Worm (Caenorhabditis elegans) whole organism, L1 larva: ENCODE measurements around the gene T28C12.2.

ENCODE experiments used
- C16A3.4 ChIP-seq: fragments of 150-350 bp; optimal IDR thresholded peaks from 2 replicates; lab custom pipeline; 2014; ENCODE audit warnings: missing biosample characterization, missing genetic modification characterization
- C34B4.2 ChIP-seq: sonication (generic microtip); optimal IDR thresholded peaks from 2 replicates; lab custom pipeline; 2017; ENCODE audit warnings: mild to moderate bottlenecking, missing genetic modification characterization, missing compliant biosample characterization
- aha-1 ChIP-seq: fragments of 150-350 bp; optimal IDR thresholded peaks from 2 replicates; lab custom pipeline; 2014; ENCODE audit warnings: missing biosample characterization, missing genetic modification characterization
- ama-1 ChIP-seq: fragments of 150-350 bp; optimal IDR thresholded peaks from 2 replicates; lab custom pipeline; 2014
- blmp-1 ChIP-seq: fragments of 150-350 bp; optimal IDR thresholded peaks from 2 replicates; lab custom pipeline; 2014; ENCODE audit warnings: missing biosample characterization, missing genetic modification characterization
- ceh-63 ChIP-seq: fragments of 200-800 bp; sonication (Bioruptor generic); optimal IDR thresholded peaks from 2 replicates; lab custom pipeline; 2018; ENCODE audit warnings: mild to moderate bottlenecking, missing genetic modification characterization, missing compliant biosample characterization
- ceh-8 ChIP-seq: fragments of 200-800 bp; sonication (Bioruptor generic); optimal IDR thresholded peaks from 2 replicates; lab custom pipeline; 2018; ENCODE audit warnings: mild to moderate bottlenecking, missing genetic modification characterization, moderate library complexity, missing compliant biosample characterization
- ceh-82 ChIP-seq, 3 experiments: fragments of 150-350 bp in 1 of 3; sonication (generic microtip) in 2 of 3; optimal IDR thresholded peaks; 2 replicates each; lab custom pipeline; 2014 to 2017; ENCODE audit warnings: missing biosample characterization in 3 of 3, missing genetic modification characterization in 3 of 3
- ceh-88 ChIP-seq: fragments of 200-800 bp; sonication (Bioruptor generic); IDR thresholded peaks from 2 replicates; pipeline ENCODE4 v1.3.6; 2022; ENCODE audit warnings: missing genetic modification characterization, missing compliant biosample characterization
- ces-1 ChIP-seq: fragments of 150-350 bp; optimal IDR thresholded peaks from 2 replicates; lab custom pipeline; 2014; ENCODE audit warnings: missing biosample characterization, missing genetic modification reagents, missing genetic modification characterization
- dpl-1 ChIP-seq, 3 experiments: fragments of 150-350 bp in 2 of 3; sonication (generic microtip) in 1 of 3; optimal IDR thresholded peaks; 2 replicates each; lab custom pipeline; 2014 to 2017; ENCODE audit warnings: missing biosample characterization in 3 of 3, missing genetic modification characterization in 3 of 3, missing genetic modification reagents in 3 of 3
- efl-1 ChIP-seq, 4 experiments: fragments of 150-350 bp; optimal IDR thresholded peaks in 3 of 4; peaks in 1 of 4; 1 replicate in 1 of 4; 2 replicates in 3 of 4; lab custom pipeline; 2014; ENCODE audit warnings: missing biosample characterization in 2 of 4, missing genetic modification characterization in 2 of 4, missing genetic modification reagents in 2 of 4
- egl-13 ChIP-seq: sonication (generic microtip); optimal IDR thresholded peaks from 2 replicates; lab custom pipeline; 2016; ENCODE audit warnings: missing genotype, missing genetic modification reagents, missing genetic modification characterization, missing compliant biosample characterization
- elt-2 ChIP-seq: sonication (generic microtip); optimal IDR thresholded peaks from 2 replicates; lab custom pipeline; 2016; ENCODE audit warnings: missing genetic modification characterization, mild to moderate bottlenecking, inconsistent platforms, missing compliant biosample characterization, missing genetic modification reagents
- fkh-10 ChIP-seq: sonication (generic microtip); optimal IDR thresholded peaks from 2 replicates; lab custom pipeline; 2017; ENCODE audit warnings: missing biosample characterization, missing genetic modification reagents, missing genetic modification characterization
- fkh-4 ChIP-seq: sonication (generic microtip); optimal IDR thresholded peaks from 2 replicates; lab custom pipeline; 2016; ENCODE audit warnings: missing compliant biosample characterization, missing genetic modification characterization, borderline replicate concordance
- fos-1 ChIP-seq: fragments of 150-350 bp; optimal IDR thresholded peaks from 2 replicates; lab custom pipeline; 2014; ENCODE audit warnings: missing biosample characterization, missing genetic modification characterization
- hpl-2 ChIP-seq: fragments of 150-350 bp; optimal IDR thresholded peaks from 2 replicates; lab custom pipeline; 2014; ENCODE audit warnings: missing biosample characterization, missing genetic modification reagents, missing genetic modification characterization
- isw-1 ChIP-seq: fragments of 200-800 bp; sonication (Bioruptor generic); IDR thresholded peaks from 2 replicates; pipeline ENCODE4 v1.3.6; 2022; ENCODE audit warnings: missing genetic modification characterization, missing compliant biosample characterization
- jun-1 ChIP-seq: fragments of 150-350 bp; optimal IDR thresholded peaks from 2 replicates; lab custom pipeline; 2014; ENCODE audit warnings: missing biosample characterization, missing genetic modification reagents, missing genetic modification characterization
- lin-14 ChIP-seq: fragments of 200-800 bp; sonication (Bioruptor generic); optimal IDR thresholded peaks from 2 replicates; lab custom pipeline; 2018; ENCODE audit warnings: mild to moderate bottlenecking, missing genetic modification characterization, moderate library complexity, missing compliant biosample characterization
- lin-35 ChIP-seq, 2 experiments: fragments of 150-350 bp; optimal IDR thresholded peaks; 2 replicates each; lab custom pipeline; 2014; ENCODE audit warnings: missing biosample characterization in 2 of 2, missing genetic modification characterization in 2 of 2, missing genetic modification reagents in 2 of 2
- lin-39 ChIP-seq: fragments of 150-350 bp; optimal IDR thresholded peaks from 2 replicates; lab custom pipeline; 2014; ENCODE audit warnings: missing biosample characterization, missing genetic modification reagents, missing genetic modification characterization
- lsy-2 ChIP-seq, 2 experiments: fragments of 150-350 bp; optimal IDR thresholded peaks; 2 replicates each; lab custom pipeline; 2014; ENCODE audit warnings: missing biosample characterization in 2 of 2, missing genetic modification characterization in 2 of 2
- mef-2 ChIP-seq: fragments of 150-350 bp; optimal IDR thresholded peaks from 2 replicates; lab custom pipeline; 2014; ENCODE audit warnings: missing biosample characterization, missing genetic modification characterization
- mep-1 ChIP-seq: fragments of 150-350 bp; optimal IDR thresholded peaks from 2 replicates; lab custom pipeline; 2014; ENCODE audit warnings: missing biosample characterization, missing genetic modification characterization
- nhr-19 ChIP-seq: fragments of 200-800 bp; sonication (Bioruptor generic); conservative IDR thresholded peaks from 2 replicates; pipeline ENCODE4 v1.3.6; 2022; ENCODE audit warnings: missing genetic modification characterization, missing compliant biosample characterization
- nhr-20 ChIP-seq: sonication (generic microtip); optimal IDR thresholded peaks from 2 replicates; lab custom pipeline; 2016; ENCODE audit warnings: mild to moderate bottlenecking, missing genetic modification characterization, missing compliant biosample characterization
- nhr-237 ChIP-seq: fragments of 150-350 bp; optimal IDR thresholded peaks from 2 replicates; lab custom pipeline; 2014; ENCODE audit warnings: missing biosample characterization, missing genetic modification characterization
- nhr-71 ChIP-seq: sonication (generic microtip); optimal IDR thresholded peaks from 2 replicates; lab custom pipeline; 2016; ENCODE audit warnings: mild to moderate bottlenecking, missing genetic modification characterization, moderate library complexity, missing compliant biosample characterization
- nhr-77 ChIP-seq: fragments of 150-350 bp; optimal IDR thresholded peaks from 2 replicates; lab custom pipeline; 2014; ENCODE audit warnings: missing biosample characterization, missing genetic modification characterization
- nhr-85 ChIP-seq: sonication (generic microtip); peaks from one replicate; lab custom pipeline; 2016; ENCODE audit warnings: missing genetic modification characterization, inconsistent platforms, missing compliant biosample characterization
- nhr-90 ChIP-seq: sonication (generic microtip); optimal IDR thresholded peaks from 2 replicates; lab custom pipeline; 2016; ENCODE audit warnings: mild to moderate bottlenecking, missing genetic modification characterization, missing compliant biosample characterization; ENCODE audit not compliant: poor library complexity
- rnt-1 ChIP-seq: sonication (generic microtip); optimal IDR thresholded peaks from 2 replicates; lab custom pipeline; 2016; ENCODE audit warnings: mild to moderate bottlenecking, missing genetic modification characterization, moderate library complexity, missing compliant biosample characterization
- snpc-4 ChIP-seq: fragments of 150-350 bp; optimal IDR thresholded peaks from 2 replicates; lab custom pipeline; 2014; ENCODE audit warnings: missing biosample characterization, missing genetic modification characterization
- snu-23 ChIP-seq: sonication (generic microtip); optimal IDR thresholded peaks from 2 replicates; lab custom pipeline; 2016; ENCODE audit warnings: missing genetic modification characterization, missing compliant biosample characterization
- sox-4 ChIP-seq: sonication (generic microtip); optimal IDR thresholded peaks from 2 replicates; lab custom pipeline; 2016; ENCODE audit warnings: missing genetic modification characterization, missing compliant biosample characterization
- sup-37 ChIP-seq: fragments of 200-800 bp; sonication (Bioruptor generic); optimal IDR thresholded peaks from 2 replicates; lab custom pipeline; 2018; ENCODE audit warnings: mild to moderate bottlenecking, missing genetic modification characterization, missing compliant biosample characterization
- swsn-7 ChIP-seq: sonication (generic microtip); optimal IDR thresholded peaks from 2 replicates; lab custom pipeline; 2016; ENCODE audit warnings: missing genetic modification characterization, missing compliant biosample characterization
- tlp-1 ChIP-seq: fragments of 150-350 bp; optimal IDR thresholded peaks from 2 replicates; lab custom pipeline; 2014; ENCODE audit warnings: missing biosample characterization, missing genetic modification characterization
- unc-130 ChIP-seq: fragments of 150-350 bp; optimal IDR thresholded peaks from 2 replicates; lab custom pipeline; 2017; ENCODE audit warnings: missing biosample characterization, missing genetic modification characterization, inconsistent platforms
- unc-30 ChIP-seq: sonication (generic microtip); optimal IDR thresholded peaks from 2 replicates; lab custom pipeline; 2017; ENCODE audit warnings: missing biosample characterization, missing genetic modification characterization
- unc-62 ChIP-seq: fragments of 150-350 bp; optimal IDR thresholded peaks from 2 replicates; lab custom pipeline; 2014; ENCODE audit warnings: missing biosample characterization, missing genetic modification reagents, missing genetic modification characterization
- xbp-1 ChIP-seq: sonication (generic microtip); optimal IDR thresholded peaks from 2 replicates; lab custom pipeline; 2016; ENCODE audit warnings: missing genetic modification characterization, missing compliant biosample characterization
- zag-1 ChIP-seq: fragments of 150-350 bp; optimal IDR thresholded peaks from 2 replicates; lab custom pipeline; 2014; ENCODE audit warnings: missing biosample characterization, missing genetic modification characterization
- ztf-11 ChIP-seq, 2 experiments: sonication (generic microtip); optimal IDR thresholded peaks; 2 replicates each; lab custom pipeline; 2016 to 2017; ENCODE audit warnings: missing genetic modification characterization in 2 of 2, missing biosample characterization in 1 of 2, missing compliant biosample characterization in 1 of 2

The T28C12.2 gene

ce11 chrV:6348133-6348532 is 19.1 kb downstream of the T28C12.2 start (continued):
- TF ChIP-seq isw-1 (GFP tag; lab: Robert Waterston, UW): no peak
- TF ChIP-seq nhr-237: no peak
- no peak for TF ChIP-seq tlp-1
- peak in 1 of 2 experiments; percentile 26 for TF ChIP-seq efl-1 (optimal IDR thresholded peaks at IDR 0.05; lab: Kevin White, UChicago)
- TF ChIP-seq efl-1 (GFP tag; optimal IDR thresholded peaks at IDR 0.05 in 1 of 2; lab: Kevin White, UChicago): no peak
- peak in 1 of 2 experiments; percentile 37 for TF ChIP-seq lsy-2 (tag; optimal IDR thresholded peaks at IDR 0.05; lab: Kevin White, UChicago)
- TF ChIP-seq lin-39: no peak
- TF ChIP-seq fkh-10 (GFP tag; lab: Kevin White, UChicago): no peak
- peak; percentile 15 to 58 for TF ChIP-seq lin-35 (GFP tag; optimal IDR thresholded peaks at IDR 0.05; lab: Kevin White, UChicago)
- TF ChIP-seq sup-37 (GFP tag; lab: Kevin White, UChicago): no peak
- no peak for TF ChIP-seq egl-13 (tag; lab: Kevin White, UChicago)
- no peak for TF ChIP-seq ama-1 (lab: Kevin White, UChicago)
- no peak for TF ChIP-seq unc-30
- no peak for TF ChIP-seq C16A3.4 (tag; lab: Kevin White, UChicago)
- peak; percentile 35 for TF ChIP-seq rnt-1 (tag; lab: Kevin White, UChicago)
- TF ChIP-seq dpl-1 (GFP tag; optimal IDR thresholded peaks at IDR 0.05; lab: Kevin White, UChicago): peak in 1 of 3 experiments; percentile 37
- no peak for TF ChIP-seq mef-2 (tag; lab: Kevin White, UChicago)
- TF ChIP-seq xbp-1 (tag; lab: Kevin White, UChicago): no peak
- TF ChIP-seq hpl-2 (GFP tag; lab: Kevin White, UChicago): no peak
- no peak for TF ChIP-seq C34B4.2
- peak; percentile 28 for TF ChIP-seq nhr-20 (tag; lab: Kevin White, UChicago)
- TF ChIP-seq fos-1: no peak
- peak; percentile 33 for TF ChIP-seq nhr-71 (tag; lab: Kevin White, UChicago)
- TF ChIP-seq ceh-82 (tag; optimal IDR thresholded peaks at IDR 0.05; lab: Kevin White, UChicago): peak in 2 of 3 experiments; percentile 46 to 49
- TF ChIP-seq jun-1: no peak
- TF ChIP-seq ces-1 (GFP tag; lab: Kevin White, UChicago): no peak
- no peak for TF ChIP-seq zag-1 (tag; lab: Kevin White, UChicago)
- no peak for TF ChIP-seq sox-4 (tag; lab: Kevin White, UChicago)
- TF ChIP-seq ceh-8 (GFP tag; lab: Kevin White, UChicago): no peak
- TF ChIP-seq ztf-11 (tag; optimal IDR thresholded peaks at IDR 0.05; lab: Kevin White, UChicago): no peak
- no peak for TF ChIP-seq nhr-77 (tag; lab: Kevin White, UChicago)
- TF ChIP-seq swsn-7 (tag; lab: Kevin White, UChicago): peak; percentile 9
- no peak for TF ChIP-seq unc-62 (GFP tag; lab: Kevin White, UChicago)
- no peak for TF ChIP-seq snpc-4
- TF ChIP-seq elt-2 (tag; lab: Kevin White, UChicago): no peak
- TF ChIP-seq fkh-4 (tag; lab: Kevin White, UChicago): no peak
- TF ChIP-seq ceh-63 (GFP tag; lab: Kevin White, UChicago): no peak
- no peak for TF ChIP-seq ceh-88 (GFP tag; lab: Robert Waterston, UW)
- TF ChIP-seq blmp-1 (tag; lab: Kevin White, UChicago): peak; percentile 48

ce11 chrV:6349597-6349996 is 20.6 kb downstream of the T28C12.2 start:
- peak; percentile 78 for TF ChIP-seq lin-14 (GFP tag; lab: Kevin White, UChicago)
- peak; percentile 26 for TF ChIP-seq mep-1
- peak; percentile 6 for TF ChIP-seq unc-130
- TF ChIP-seq elt-2 (tag; lab: Kevin White, UChicago): no peak
- peak; percentile 58 for TF ChIP-seq nhr-20 (tag; lab: Kevin White, UChicago)
- TF ChIP-seq blmp-1 (tag; lab: Kevin White, UChicago): peak; percentile 97
- TF ChIP-seq lin-35 (GFP tag; optimal IDR thresholded peaks at IDR 0.05; lab: Kevin White, UChicago): peak in 1 of 2 experiments; percentile 13
- TF ChIP-seq snu-23: peak; percentile 41
- TF ChIP-seq efl-1 (optimal IDR thresholded peaks at IDR 0.05; lab: Kevin White, UChicago): no peak
- TF ChIP-seq efl-1 (GFP tag; optimal IDR thresholded peaks at IDR 0.05 in 1 of 2; lab: Kevin White, UChicago): peak in 1 of 2 experiments; percentile 82
- peak; percentile 34 for TF ChIP-seq nhr-71 (tag; lab: Kevin White, UChicago)
- no peak for TF ChIP-seq aha-1 (tag; lab: Kevin White, UChicago)
- TF ChIP-seq nhr-90 (tag; lab: Kevin White, UChicago): peak; percentile 1
- TF ChIP-seq nhr-85 (tag; lab: Kevin White, UChicago): peak; percentile 30
- no peak for TF ChIP-seq xbp-1 (tag; lab: Kevin White, UChicago)
- TF ChIP-seq nhr-19 (GFP tag; lab: Robert Waterston, UW): peak; percentile 13
